Worm (Caenorhabditis elegans) whole organism, young adult: ENCODE measurements around the gene Y60A3A.8.

Experiments
- aptf-2 ChIP-seq: fragments of 200-800 bp; sonication (Bioruptor generic); conservative IDR thresholded peaks from 2 replicates; pipeline ENCODE4 v1.3.6; 2022; ENCODE audit warnings: missing genetic modification reagents, missing genetic modification characterization, missing compliant biosample characterization
- ceh-79 ChIP-seq: sonication (generic microtip); optimal IDR thresholded peaks from 2 replicates; lab custom pipeline; 2017; ENCODE audit warnings: mild to moderate bottlenecking, missing genetic modification characterization, missing compliant biosample characterization
- nfya-1 ChIP-seq: sonication (generic microtip); optimal IDR thresholded peaks from 2 replicates; lab custom pipeline; 2017; ENCODE audit warnings: antibody characterized with exemption, missing compliant biosample characterization, missing genetic modification characterization, borderline replicate concordance; ENCODE audit not compliant: insufficient read depth
- tbx-9 ChIP-seq: sonication (generic microtip); optimal IDR thresholded peaks from 2 replicates; lab custom pipeline; 2016; ENCODE audit warnings: borderline replicate concordance, missing genetic modification characterization, inconsistent platforms, missing compliant biosample characterization
- xnd-1 ChIP-seq: sonication (generic microtip); optimal IDR thresholded peaks from 2 replicates; lab custom pipeline; 2016; ENCODE audit warnings: missing genotype, missing genetic modification reagents, missing genetic modification characterization, missing compliant biosample characterization

DNA sequence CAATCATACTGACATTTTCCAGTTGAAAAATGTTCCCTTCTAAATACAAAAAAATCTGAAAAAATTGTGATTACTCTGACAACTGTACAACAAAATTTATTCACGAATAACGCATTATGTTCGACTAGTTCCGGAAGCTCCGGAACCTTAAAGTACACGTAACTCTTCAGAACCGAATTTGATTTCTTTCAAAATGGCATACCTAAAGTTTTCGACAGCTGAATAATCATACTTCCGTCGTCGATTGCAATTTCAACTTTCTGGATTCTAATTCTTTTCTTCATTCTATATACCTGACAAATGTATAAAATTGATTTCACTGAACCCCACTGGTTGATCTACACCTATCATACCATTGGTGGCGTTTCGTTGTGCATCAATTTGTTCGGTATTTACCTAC lies 37.9 kb downstream of the Y60A3A.8 start, which contains the start of gene sri-67:
- TF ChIP-seq nfya-1 (no peak), xnd-1 (tag; lab: Kevin White, UChicago) (no peak), tbx-9 (tag; lab: Kevin White, UChicago) (no peak), aptf-2 (GFP tag; lab: Robert Waterston, UW) (no peak), ceh-79 (tag; lab: Kevin White, UChicago) (no peak)
